Worm (Caenorhabditis elegans) whole organism, L2 larva: ENCODE data around the gene F32D8.8.

Experiments
- C34F6.9 ChIP-seq: fragments of 150-350 bp; optimal IDR thresholded peaks from 2 replicates; lab custom pipeline; 2014; ENCODE audit warnings: missing biosample characterization, missing genetic modification characterization
- F13H6.1 ChIP-seq: sonication (generic microtip); optimal IDR thresholded peaks from 2 replicates; lab custom pipeline; 2016; ENCODE audit warnings: missing genetic modification characterization, missing compliant biosample characterization
- ZK546.5 ChIP-seq: sonication (generic microtip); optimal IDR thresholded peaks from 2 replicates; lab custom pipeline; 2017; ENCODE audit warnings: missing biosample characterization, missing genetic modification characterization
- alr-1 ChIP-seq: fragments of 150-350 bp; optimal IDR thresholded peaks from 2 replicates; lab custom pipeline; 2014; ENCODE audit warnings: missing biosample characterization, missing genetic modification characterization
- ama-1 ChIP-seq: fragments of 150-350 bp; optimal IDR thresholded peaks from 2 replicates; lab custom pipeline; 2018; ENCODE audit warnings: inconsistent platforms
- blmp-1 ChIP-seq: sonication (generic microtip); optimal IDR thresholded peaks from 2 replicates; lab custom pipeline; 2017; ENCODE audit warnings: missing genetic modification characterization, mild to moderate bottlenecking, missing compliant biosample characterization, antibody characterized with exemption, moderate library complexity; ENCODE audit not compliant: insufficient read depth
- ceh-16 ChIP-seq: fragments of 150-350 bp; optimal IDR thresholded peaks from 2 replicates; lab custom pipeline; 2014; ENCODE audit warnings: missing biosample characterization, missing genetic modification characterization
- ceh-82 ChIP-seq: fragments of 150-350 bp; optimal IDR thresholded peaks from 2 replicates; lab custom pipeline; 2014; ENCODE audit warnings: missing biosample characterization, missing genetic modification characterization
- crh-2 ChIP-seq: sonication (generic microtip); optimal IDR thresholded peaks from 2 replicates; lab custom pipeline; 2017; ENCODE audit warnings: missing biosample characterization, missing genetic modification characterization
- egl-27 ChIP-seq: sonication (generic microtip); optimal IDR thresholded peaks from 3 replicates; lab custom pipeline; 2017; ENCODE audit warnings: missing biosample characterization, missing genetic modification reagents, missing genetic modification characterization
- elt-1 ChIP-seq: fragments of 150-350 bp; optimal IDR thresholded peaks from 2 replicates; lab custom pipeline; 2014; ENCODE audit warnings: missing biosample characterization, missing genetic modification characterization
- elt-3 ChIP-seq: sonication (generic microtip); optimal IDR thresholded peaks from 2 replicates; lab custom pipeline; 2017; ENCODE audit warnings: missing biosample characterization, missing genetic modification characterization
- fos-1 ChIP-seq: fragments of 150-350 bp; optimal IDR thresholded peaks from 2 replicates; lab custom pipeline; 2014; ENCODE audit warnings: missing biosample characterization, missing genetic modification characterization
- gmeb-1 ChIP-seq: fragments of 150-350 bp; optimal IDR thresholded peaks from 2 replicates; lab custom pipeline; 2014; ENCODE audit warnings: missing biosample characterization, missing genetic modification characterization
- lin-11 ChIP-seq: fragments of 150-350 bp; sonication (generic microtip); optimal IDR thresholded peaks from 2 replicates; lab custom pipeline; 2014; ENCODE audit warnings: missing biosample characterization, missing genetic modification characterization, inconsistent platforms, mixed read lengths
- lin-13 ChIP-seq: fragments of 150-350 bp; optimal IDR thresholded peaks from 2 replicates; lab custom pipeline; 2014; ENCODE audit warnings: missing biosample characterization, missing genetic modification reagents, missing genetic modification characterization
- lsy-2 ChIP-seq, 2 experiments: fragments of 150-350 bp in 1 of 2; sonication (generic microtip) in 1 of 2; optimal IDR thresholded peaks; 2 replicates each; lab custom pipeline; 2014 to 2017; ENCODE audit warnings: missing biosample characterization in 2 of 2, missing genetic modification characterization in 2 of 2
- mab-5 ChIP-seq: fragments of 150-350 bp; optimal IDR thresholded peaks from 2 replicates; lab custom pipeline; 2014; ENCODE audit warnings: missing biosample characterization, missing genetic modification characterization
- nhr-10 ChIP-seq: sonication (generic microtip); optimal IDR thresholded peaks from 2 replicates; lab custom pipeline; 2017; ENCODE audit warnings: missing biosample characterization, missing genetic modification characterization
- nhr-11 ChIP-seq: fragments of 150-350 bp; optimal IDR thresholded peaks from 2 replicates; lab custom pipeline; 2014; ENCODE audit warnings: missing biosample characterization, missing genetic modification characterization
- nhr-12 ChIP-seq: fragments of 150-350 bp; optimal IDR thresholded peaks from 2 replicates; lab custom pipeline; 2014; ENCODE audit warnings: missing biosample characterization, missing genetic modification characterization
- nhr-129 ChIP-seq: fragments of 150-350 bp; optimal IDR thresholded peaks from 2 replicates; lab custom pipeline; 2014; ENCODE audit warnings: missing biosample characterization, missing genetic modification characterization
- nhr-21 ChIP-seq: fragments of 150-350 bp; optimal IDR thresholded peaks from 2 replicates; lab custom pipeline; 2014; ENCODE audit warnings: missing biosample characterization, missing genetic modification characterization
- nhr-237 ChIP-seq: fragments of 150-350 bp; optimal IDR thresholded peaks from 2 replicates; lab custom pipeline; 2014; ENCODE audit warnings: missing biosample characterization, missing genetic modification characterization
- nhr-25 ChIP-seq: fragments of 150-350 bp; sonication (generic microtip); optimal IDR thresholded peaks from 3 replicates; lab custom pipeline; 2014; ENCODE audit warnings: missing biosample characterization, missing genetic modification characterization
- nhr-6 ChIP-seq: fragments of 150-350 bp; optimal IDR thresholded peaks from 2 replicates; lab custom pipeline; 2014; ENCODE audit warnings: missing biosample characterization, missing genetic modification characterization
- nhr-77 ChIP-seq: fragments of 150-350 bp; optimal IDR thresholded peaks from 2 replicates; lab custom pipeline; 2014; ENCODE audit warnings: missing biosample characterization, missing genetic modification characterization
- peb-1 ChIP-seq: fragments of 150-350 bp; optimal IDR thresholded peaks from 2 replicates; lab custom pipeline; 2014; ENCODE audit warnings: missing biosample characterization, missing genetic modification characterization
- sem-4 ChIP-seq: fragments of 150-350 bp; optimal IDR thresholded peaks from 2 replicates; lab custom pipeline; 2014; ENCODE audit warnings: missing biosample characterization, missing genetic modification reagents, missing genetic modification characterization
- skn-1 ChIP-seq: sonication (generic microtip); optimal IDR thresholded peaks from 2 replicates; lab custom pipeline; 2017; ENCODE audit warnings: missing biosample characterization, missing genetic modification characterization
- sma-3 ChIP-seq: sonication (generic microtip); optimal IDR thresholded peaks from 2 replicates; lab custom pipeline; 2016; ENCODE audit warnings: missing genetic modification reagents, missing genetic modification characterization, missing compliant biosample characterization
- sma-9 ChIP-seq, 2 experiments: fragments of 150-350 bp in 1 of 2; sonication (generic microtip) in 1 of 2; optimal IDR thresholded peaks; 2 replicates each; lab custom pipeline; 2014 to 2016; ENCODE audit warnings: missing genetic modification characterization in 2 of 2, mild to moderate bottlenecking in 1 of 2, missing biosample characterization in 1 of 2, missing compliant biosample characterization in 1 of 2, missing genetic modification reagents in 1 of 2, moderate library complexity in 1 of 2
- snpc-4 ChIP-seq: fragments of 150-350 bp; optimal IDR thresholded peaks from 2 replicates; lab custom pipeline; 2014; ENCODE audit warnings: missing biosample characterization, missing genetic modification characterization
- unc-39 ChIP-seq: fragments of 150-350 bp; optimal IDR thresholded peaks from 2 replicates; lab custom pipeline; 2014; ENCODE audit warnings: missing biosample characterization, missing genetic modification characterization
- unc-55 ChIP-seq: fragments of 150-350 bp; sonication (generic microtip); optimal IDR thresholded peaks from 3 replicates; lab custom pipeline; 2014; ENCODE audit warnings: missing biosample characterization, missing genetic modification reagents, missing genetic modification characterization
- unc-62 ChIP-seq: fragments of 150-350 bp; optimal IDR thresholded peaks from 2 replicates; lab custom pipeline; 2014; ENCODE audit warnings: missing biosample characterization, missing genetic modification reagents, missing genetic modification characterization
- zag-1 ChIP-seq: fragments of 150-350 bp; optimal IDR thresholded peaks from 2 replicates; lab custom pipeline; 2014; ENCODE audit warnings: missing biosample characterization, missing genetic modification characterization
- ztf-1 ChIP-seq: fragments of 200-800 bp; sonication (Bioruptor generic); conservative IDR thresholded peaks from 2 replicates; pipeline ENCODE4 v1.3.6; 2022; ENCODE audit warnings: missing genetic modification characterization, missing compliant biosample characterization
- ztf-11 ChIP-seq: sonication (generic microtip); optimal IDR thresholded peaks from 2 replicates; lab custom pipeline; 2017; ENCODE audit warnings: missing biosample characterization, missing genetic modification characterization
- ztf-4 ChIP-seq: fragments of 150-350 bp; optimal IDR thresholded peaks from 2 replicates; lab custom pipeline; 2014; ENCODE audit warnings: missing biosample characterization, missing genetic modification characterization

Gene F32D8.8

ce11 chrV:10904795-10905194 lies 2.2 kb upstream of the F32D8.8 start (continued):
- TF ChIP-seq snpc-4 (no peak), sma-9 (GFP tag; optimal IDR thresholded peaks at IDR 0.05; lab: Kevin White, UChicago) (no peak), sma-9 (tag; optimal IDR thresholded peaks at IDR 0.05; lab: Kevin White, UChicago) (no peak), peb-1 (tag; lab: Kevin White, UChicago) (no peak), sem-4 (tag; lab: Kevin White, UChicago) (no peak), nhr-237 (no peak), ceh-82 (tag; lab: Kevin White, UChicago) (no peak), skn-1 (tag; lab: Kevin White, UChicago) (no peak), nhr-11 (tag; lab: Kevin White, UChicago) (no peak), nhr-6 (no peak), ztf-1 (GFP tag; lab: Robert Waterston, UW) (no peak)
- TF ChIP-seq, all 48 proteins: peak for 6

ce11 chrV:10903748-10904147 lies 1.2 kb upstream of the F32D8.8 start, which contains the start of gene F32D8.15:
Gene F32D8.15, plus strand, starts transcription at chrV:10904048.
- TF ChIP-seq nhr-237 (no peak), lin-11 (tag; lab: Kevin White, UChicago) (no peak), crh-2 (no peak), ceh-82 (tag; lab: Kevin White, UChicago) (no peak), ztf-1 (GFP tag; lab: Robert Waterston, UW) (no peak), unc-62 (no peak), nhr-6 (no peak), skn-1 (tag; lab: Kevin White, UChicago) (no peak), blmp-1 (tag; lab: Kevin White, UChicago) (no peak), ztf-4 (no peak), snpc-4 (no peak), mab-5 (no peak), unc-55 (GFP tag; lab: Kevin White, UChicago) (no peak), ztf-11 (tag; lab: Kevin White, UChicago) (no peak), sem-4 (tag; lab: Kevin White, UChicago) (no peak), lsy-2 (tag; optimal IDR thresholded peaks at IDR 0.05; lab: Kevin White, UChicago) (no peak)

ce11 chrV:10901125-10901524 lies 1.5 kb downstream of the F32D8.8 start, which contains the start of gene spp-16:
Gene spp-16, minus strand, starts transcription at chrV:10901303.
- TF ChIP-seq fos-1, result peak; percentile 37
- TF ChIP-seq crh-2, result no peak

- TF ChIP-seq ZK546.5 (tag; lab: Kevin White, UChicago) (no peak), nhr-25 (tag; lab: Kevin White, UChicago) (peak; percentile 34), ceh-16 (tag; lab: Kevin White, UChicago) (peak; percentile 24)
Measured at ce11 chrV:10898629-10899028, 4.0 kb downstream of the F32D8.8 start.

ce11 chrV:10898107-10898506 lies 4.5 kb downstream of the F32D8.8 start, which contains the start of gene F32D8.7:
Gene F32D8.7, plus strand, starts transcription at chrV:10898435.
- no peak for TF ChIP-seq peb-1 (tag; lab: Kevin White, UChicago)
- TF ChIP-seq crh-2, result no peak
- TF ChIP-seq zag-1 (tag; lab: Kevin White, UChicago), result no peak
- TF ChIP-seq elt-3 (tag; lab: Kevin White, UChicago), result no peak
- no peak for TF ChIP-seq sma-3 (GFP tag; lab: Kevin White, UChicago)
- no peak for TF ChIP-seq lin-11 (tag; lab: Kevin White, UChicago)
- no peak for TF ChIP-seq skn-1 (tag; lab: Kevin White, UChicago)
- TF ChIP-seq ztf-4, result no peak
- TF ChIP-seq unc-55 (GFP tag; lab: Kevin White, UChicago), result no peak
- no peak for TF ChIP-seq unc-62
- no peak for TF ChIP-seq egl-27 (tag; lab: Kevin White, UChicago)
- TF ChIP-seq lin-13, result no peak
- no peak for TF ChIP-seq sem-4 (tag; lab: Kevin White, UChicago)
- TF ChIP-seq ZK546.5 (tag; lab: Kevin White, UChicago), result no peak
- no peak for TF ChIP-seq snpc-4
- no peak for TF ChIP-seq nhr-129 (tag; lab: Kevin White, UChicago)
- TF ChIP-seq, all 48 proteins: peak for 0

ce11 chrV:10897172-10897571 lies 5.4 kb downstream of the F32D8.8 start:
- TF ChIP-seq gmeb-1 (peak; percentile 100), nhr-11 (tag; lab: Kevin White, UChicago) (peak; percentile 79), unc-55 (GFP tag; lab: Kevin White, UChicago) (peak; percentile 100), elt-3 (tag; lab: Kevin White, UChicago) (no peak), elt-1 (tag; lab: Kevin White, UChicago) (no peak), ama-1 (lab: Kevin White, UChicago) (peak; percentile 80), nhr-237 (peak; percentile 85), nhr-77 (peak; percentile 92), mab-5 (peak; percentile 97), F13H6.1 (tag; lab: Kevin White, UChicago) (peak; percentile 98), alr-1 (tag; lab: Kevin White, UChicago) (no peak), nhr-12 (tag; lab: Kevin White, UChicago) (peak; percentile 79), ztf-1 (GFP tag; lab: Robert Waterston, UW) (no peak), ZK546.5 (tag; lab: Kevin White, UChicago) (peak; percentile 100), snpc-4 (peak; percentile 89), nhr-21 (peak; percentile 99), ceh-16 (tag; lab: Kevin White, UChicago) (peak; percentile 95), nhr-6 (peak; percentile 97), fos-1 (peak; percentile 98), unc-39 (no peak), sem-4 (tag; lab: Kevin White, UChicago) (peak; percentile 98), nhr-25 (tag; lab: Kevin White, UChicago) (peak; percentile 99), nhr-10 (tag; lab: Kevin White, UChicago) (peak; percentile 79), ztf-4 (peak; percentile 97), blmp-1 (tag; lab: Kevin White, UChicago) (peak; percentile 92), C34F6.9 (tag; lab: Kevin White, UChicago) (peak; percentile 100)
